Fruit fly (Drosophila melanogaster) whole organism, embryonic: ENCODE measurements around the gene Acyp.

Experiments
- CG17186 ChIP-seq: fragments of 200-800 bp; sonication (Bioruptor generic); optimal IDR thresholded peaks from 3 replicates; lab custom pipeline; 2017; ENCODE audit warnings: missing biosample characterization, missing genetic modification reagents, missing genetic modification characterization
- CG30403 ChIP-seq: fragments of 200-800 bp; sonication (Bioruptor generic); optimal IDR thresholded peaks from 3 replicates; lab custom pipeline; 2016; ENCODE audit warnings: missing biosample characterization, missing genetic modification characterization

DNA sequence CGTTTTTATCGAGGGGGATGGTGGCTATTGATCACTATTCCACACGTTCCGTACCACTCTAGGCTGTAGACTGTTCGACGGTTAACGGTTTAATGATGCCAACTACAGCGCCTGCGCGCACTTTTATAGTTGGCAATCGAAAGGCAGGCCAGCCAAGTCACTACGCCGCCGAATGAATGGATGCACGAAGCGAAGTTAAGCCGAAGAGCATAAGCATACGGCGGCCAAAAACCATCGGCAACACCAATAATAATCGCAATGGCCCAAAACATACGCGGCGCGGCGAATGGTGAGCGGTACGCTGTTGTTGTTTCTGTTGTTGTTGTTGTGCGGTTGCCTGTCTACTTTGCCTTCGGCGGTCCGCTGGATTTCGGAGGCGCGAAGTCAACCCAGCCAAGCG lies 11.6 kb downstream of the Acyp start, which contains the start of gene Vajk1:
- no peak for TF ChIP-seq CG17186 (GFP tag; lab: Kevin White, UChicago)
- no peak for TF ChIP-seq CG30403
